Fruit fly (Drosophila melanogaster) whole organism, wandering third instar larva: ENCODE data around the gene Kr-h2.
A peak's percentile ranks its signal among the peaks of the same experiment; 100 is the strongest.

Experiments used
- Abd-B ChIP-seq: fragments of >200 bp; optimal IDR thresholded peaks from 2 replicates; lab custom pipeline; 2017; ENCODE audit warnings: missing biosample characterization, missing genetic modification characterization
- CG9705 ChIP-seq: fragments of 200-800 bp; sonication (Bioruptor generic); optimal IDR thresholded peaks from 2 replicates; lab custom pipeline; 2018; ENCODE audit warnings: missing biosample characterization, mild to moderate bottlenecking, missing genetic modification characterization
- CrebA ChIP-seq: fragments of 200-800 bp; sonication (Bioruptor generic); optimal IDR thresholded peaks from 2 replicates; lab custom pipeline; 2016; ENCODE audit warnings: missing biosample characterization, mild to moderate bottlenecking, missing genetic modification characterization, borderline replicate concordance
- Dfd ChIP-seq: fragments of >200 bp; optimal IDR thresholded peaks from 2 replicates; lab custom pipeline; 2017; ENCODE audit warnings: missing biosample characterization, missing genetic modification characterization
- Dif ChIP-seq: fragments of 200-275, 200-300 bp; sonication (Bioruptor generic); optimal IDR thresholded peaks from 2 replicates; lab custom pipeline; 2018; ENCODE audit warnings: missing biosample characterization, missing genetic modification characterization; ENCODE audit not compliant: partially characterized antibody
- GATAd ChIP-seq: sonication (Bioruptor generic); optimal IDR thresholded peaks from 2 replicates; lab custom pipeline; 2016; ENCODE audit warnings: missing biosample characterization, missing genetic modification characterization
- HLH106 ChIP-seq: fragments of 200-800 bp; optimal IDR thresholded peaks from 3 replicates; lab custom pipeline; 2019; ENCODE audit warnings: missing biosample characterization, mild to moderate bottlenecking, missing genetic modification characterization, moderate library complexity
- Hnf4 ChIP-seq: fragments of 200-800 bp; sonication (Bioruptor generic); optimal IDR thresholded peaks from 2 replicates; lab custom pipeline; 2016; ENCODE audit warnings: missing biosample characterization, mild to moderate bottlenecking, missing genetic modification characterization
- Hr83 ChIP-seq: fragments of 200-300 bp; sonication (Bioruptor generic); optimal IDR thresholded peaks from 2 replicates; lab custom pipeline; 2016; ENCODE audit warnings: missing biosample characterization, mild to moderate bottlenecking, missing genetic modification characterization, moderate library complexity; ENCODE audit not compliant: poor library complexity, severe bottlenecking
- Jra ChIP-seq: sonication (Bioruptor generic); optimal IDR thresholded peaks from 2 replicates; lab custom pipeline; 2016; ENCODE audit warnings: missing biosample characterization, missing genetic modification characterization
- Mio ChIP-seq: sonication (Bioruptor generic); optimal IDR thresholded peaks from 2 replicates; lab custom pipeline; 2016; ENCODE audit warnings: missing biosample characterization, missing genetic modification characterization
- N ChIP-seq: fragments of >200 bp; optimal IDR thresholded peaks from 2 replicates; lab custom pipeline; 2018; ENCODE audit warnings: missing biosample characterization, missing external identifiers, missing genetic modification characterization
- OdsH ChIP-seq: fragments of 200-800 bp; sonication (Bioruptor generic); optimal IDR thresholded peaks from 2 replicates; lab custom pipeline; 2016; ENCODE audit warnings: missing biosample characterization, mild to moderate bottlenecking, missing genetic modification characterization
- Rel ChIP-seq, 2 experiments: fragments of 200-800 bp; sonication (Bioruptor generic) in 1 of 2; optimal IDR thresholded peaks; 2 replicates in 1 of 2; 3 replicates in 1 of 2; lab custom pipeline; 2016 to 2019; ENCODE audit warnings: mild to moderate bottlenecking in 2 of 2, missing biosample characterization in 2 of 2, missing genetic modification characterization in 2 of 2, moderate library complexity in 1 of 2
- Sp1 ChIP-seq: fragments of 200-800 bp; sonication (Bioruptor generic); optimal IDR thresholded peaks from 3 replicates; lab custom pipeline; 2019; ENCODE audit warnings: missing biosample characterization, mild to moderate bottlenecking, missing genetic modification characterization, moderate library complexity
- Vsx2 ChIP-seq: fragments of 200-300, 225-300 bp; sonication (Bioruptor generic); optimal IDR thresholded peaks from 2 replicates; lab custom pipeline; 2018; ENCODE audit warnings: missing biosample characterization, missing genetic modification characterization; ENCODE audit not compliant: partially characterized antibody
- br ChIP-seq: fragments of 200-800 bp; sonication (Bioruptor generic); optimal IDR thresholded peaks from 2 replicates; lab custom pipeline; 2016; ENCODE audit warnings: missing biosample characterization, missing genetic modification characterization
- brk ChIP-seq: fragments of 200-800 bp; sonication (Bioruptor generic); optimal IDR thresholded peaks from 2 replicates; lab custom pipeline; 2016; ENCODE audit warnings: missing biosample characterization, mild to moderate bottlenecking, missing genetic modification characterization
- foxo ChIP-seq, 2 experiments: fragments of 200-800 bp; sonication (Bioruptor generic); optimal IDR thresholded peaks; 2 replicates in 1 of 2; 3 replicates in 1 of 2; lab custom pipeline; 2016 to 2017; ENCODE audit warnings: missing biosample characterization in 2 of 2, missing genetic modification characterization in 2 of 2
- fru ChIP-seq: fragments of 200-800 bp; sonication (Bioruptor generic); optimal IDR thresholded peaks from 3 replicates; lab custom pipeline; 2016; ENCODE audit warnings: missing biosample characterization, mild to moderate bottlenecking, missing genetic modification characterization
- h ChIP-seq: fragments of 200-800 bp; sonication (Bioruptor generic); optimal IDR thresholded peaks from 3 replicates; lab custom pipeline; 2016; ENCODE audit warnings: missing biosample characterization, mild to moderate bottlenecking, missing genetic modification characterization
- jim ChIP-seq: fragments of 175-275, 200-325 bp; sonication (Bioruptor generic); optimal IDR thresholded peaks from 2 replicates; lab custom pipeline; 2016; ENCODE audit warnings: missing biosample characterization, mild to moderate bottlenecking, missing genetic modification characterization
- lola ChIP-seq: fragments of >200 bp; optimal IDR thresholded peaks from 2 replicates; lab custom pipeline; 2017; ENCODE audit warnings: missing biosample characterization, missing genetic modification characterization
- pan ChIP-seq: fragments of >200 bp; optimal IDR thresholded peaks from 2 replicates; lab custom pipeline; 2017
- psq ChIP-seq: fragments of 200-800 bp; sonication (Bioruptor generic); optimal IDR thresholded peaks from 3 replicates; lab custom pipeline; 2017; ENCODE audit warnings: missing biosample characterization, mild to moderate bottlenecking, missing genetic modification characterization, moderate library complexity
- rgr ChIP-seq: fragments of 200-800 bp; sonication (Bioruptor generic); optimal IDR thresholded peaks from 3 replicates; lab custom pipeline; 2016; ENCODE audit warnings: missing biosample characterization, mild to moderate bottlenecking, missing genetic modification characterization
- tai ChIP-seq: sonication (Bioruptor generic); optimal IDR thresholded peaks from 2 replicates; lab custom pipeline; 2016; ENCODE audit warnings: missing biosample characterization, missing genetic modification characterization
- woc ChIP-seq: sonication (Bioruptor generic); optimal IDR thresholded peaks from 2 replicates; lab custom pipeline; 2016; ENCODE audit warnings: missing biosample characterization, mild to moderate bottlenecking, missing genetic modification characterization

The Kr-h2 gene

DNA sequence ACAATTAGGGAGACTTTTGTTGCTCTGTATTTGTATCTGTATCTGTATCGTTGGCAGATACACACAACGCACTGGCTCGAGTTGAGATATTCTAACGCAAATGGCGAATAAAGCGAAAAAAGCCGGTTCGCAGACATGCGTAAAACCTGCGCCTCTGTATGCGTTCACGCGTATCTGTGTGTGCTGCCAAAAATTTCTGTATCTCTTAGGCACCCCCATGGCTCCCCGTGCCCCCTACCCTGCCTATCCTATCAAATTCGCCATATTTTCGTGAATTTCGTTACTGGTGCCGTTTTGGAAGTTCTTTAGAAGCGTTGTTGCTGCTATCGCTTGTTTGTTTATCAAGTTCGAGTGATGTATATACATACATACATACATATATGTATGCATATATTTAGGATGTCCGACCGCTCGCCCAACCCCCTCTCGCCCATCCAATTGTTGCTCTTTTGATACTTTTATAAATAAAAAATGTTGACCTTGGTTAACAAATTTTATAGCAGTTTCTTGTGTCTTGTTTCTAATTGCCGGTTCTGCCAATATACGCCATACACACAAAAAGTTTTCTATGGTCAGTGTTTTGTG, 15.0 kb downstream of the Kr-h2 start:
- peak; percentile 22 for TF ChIP-seq HLH106 (tag; lab: Kevin White, UChicago)
- TF ChIP-seq br (GFP tag; lab: Kevin White, UChicago) = peak; percentile 4
- TF ChIP-seq rgr (GFP tag; lab: Kevin White, UChicago) = no peak
- peak; percentile 51 for TF ChIP-seq h
- peak; percentile 27 for TF ChIP-seq brk (GFP tag; lab: Kevin White, UChicago)
- TF ChIP-seq OdsH (GFP tag; lab: Kevin White, UChicago) = peak; percentile 49
- peak; percentile 48 for TF ChIP-seq psq (GFP tag; lab: Kevin White, UChicago)
- peak; percentile 52 for TF ChIP-seq Hr83 (GFP tag; lab: Kevin White, UChicago)
- TF ChIP-seq CrebA = peak; percentile 42
- peak; percentile 66 for TF ChIP-seq Hnf4 (GFP tag; lab: Kevin White, UChicago)
- TF ChIP-seq Rel (GFP tag; optimal IDR thresholded peaks at IDR 0.05; lab: Kevin White, UChicago) = peak; percentile 25
- TF ChIP-seq Rel (tag; optimal IDR thresholded peaks at IDR 0.05; lab: Kevin White, UChicago) = peak; percentile 40
- TF ChIP-seq Sp1 (GFP tag; lab: Kevin White, UChicago) = no peak
- peak; percentile 43 for TF ChIP-seq tai (GFP tag; lab: Kevin White, UChicago)
- TF ChIP-seq fru (GFP tag; lab: Kevin White, UChicago) = peak; percentile 41
- no peak for TF ChIP-seq Mio
- TF ChIP-seq Dif (GFP tag; lab: Kevin White, UChicago) = peak; percentile 52
- TF ChIP-seq, all 38 proteins: peak for 13

DNA sequence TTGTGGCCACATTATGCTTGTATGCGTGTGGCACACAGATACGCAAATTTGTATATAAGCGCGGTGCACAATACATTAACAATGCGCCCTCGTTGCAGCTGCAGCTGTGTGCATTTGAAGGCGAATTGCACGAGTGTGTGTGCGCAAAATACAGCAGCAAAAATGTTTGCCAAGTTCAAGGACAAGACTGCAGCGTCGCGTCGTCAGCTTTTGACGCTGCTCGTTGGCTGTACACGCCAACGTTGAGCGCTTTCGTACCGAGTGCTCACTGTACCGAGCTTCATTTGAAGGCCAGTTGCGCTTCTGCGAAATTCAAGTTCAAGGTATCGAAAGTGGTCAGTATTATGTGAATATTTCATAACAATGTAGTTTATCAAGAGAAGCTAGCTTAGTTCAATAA, 16.0 kb downstream of the Kr-h2 start:
- TF ChIP-seq brk (GFP tag; lab: Kevin White, UChicago) = no peak
- TF ChIP-seq Hr83 (GFP tag; lab: Kevin White, UChicago) = peak; percentile 40
- peak; percentile 57 for TF ChIP-seq N (GFP tag; lab: Kevin White, UChicago)
- no peak for TF ChIP-seq tai (GFP tag; lab: Kevin White, UChicago)
- no peak for TF ChIP-seq GATAd
- TF ChIP-seq Dif (GFP tag; lab: Kevin White, UChicago) = peak; percentile 14
- no peak for TF ChIP-seq woc (GFP tag; lab: Kevin White, UChicago)
- TF ChIP-seq psq (GFP tag; lab: Kevin White, UChicago) = no peak
- no peak for TF ChIP-seq Dfd (GFP tag; lab: Kevin White, UChicago)
- TF ChIP-seq OdsH (GFP tag; lab: Kevin White, UChicago) = peak; percentile 13
- TF ChIP-seq Jra (GFP tag; lab: Kevin White, UChicago) = no peak
- TF ChIP-seq lola (GFP tag; lab: Kevin White, UChicago) = no peak
- TF ChIP-seq HLH106 (tag; lab: Kevin White, UChicago) = peak; percentile 36
- no peak for TF ChIP-seq pan (lab: Kevin White, UChicago)
- TF ChIP-seq CrebA = no peak
- TF ChIP-seq rgr (GFP tag; lab: Kevin White, UChicago) = no peak
- TF ChIP-seq CG9705 (GFP tag; lab: Kevin White, UChicago) = no peak
- no peak for TF ChIP-seq Hnf4 (GFP tag; lab: Kevin White, UChicago)
- no peak for TF ChIP-seq Rel (GFP tag; optimal IDR thresholded peaks at IDR 0.05; lab: Kevin White, UChicago)
- peak; percentile 2 for TF ChIP-seq Rel (tag; optimal IDR thresholded peaks at IDR 0.05; lab: Kevin White, UChicago)
- TF ChIP-seq foxo (GFP tag; optimal IDR thresholded peaks at IDR 0.05; lab: Kevin White, UChicago) = no peak
- no peak for TF ChIP-seq Abd-B
- TF ChIP-seq Vsx2 (GFP tag; lab: Kevin White, UChicago) = no peak

DNA sequence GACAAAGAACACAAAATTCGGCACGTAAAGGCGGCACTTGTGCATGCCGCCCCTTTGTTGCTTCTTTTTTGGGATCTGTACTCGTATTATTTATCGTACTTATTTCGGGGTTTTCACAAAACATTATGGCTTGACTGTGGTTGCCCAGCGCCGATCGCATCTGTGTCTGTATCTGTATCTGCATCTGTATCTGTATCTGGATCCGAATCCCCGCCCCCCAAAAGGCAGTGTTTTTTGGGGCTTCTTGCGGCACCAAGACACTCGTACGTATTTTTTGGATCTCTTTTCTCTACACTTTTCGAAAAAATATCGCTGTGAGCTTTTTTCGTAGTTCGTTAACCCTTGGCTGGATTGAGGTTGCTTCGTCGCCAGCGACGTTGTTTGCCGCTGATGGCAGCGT, 16.9 kb downstream of the Kr-h2 start:
- TF ChIP-seq br (GFP tag; lab: Kevin White, UChicago) (peak; percentile 12), GATAd (no peak), Sp1 (GFP tag; lab: Kevin White, UChicago) (peak; percentile 18), Dif (GFP tag; lab: Kevin White, UChicago) (peak; percentile 24), Rel (GFP tag; optimal IDR thresholded peaks at IDR 0.05; lab: Kevin White, UChicago) (no peak), Rel (tag; optimal IDR thresholded peaks at IDR 0.05; lab: Kevin White, UChicago) (peak; percentile 88), lola (GFP tag; lab: Kevin White, UChicago) (no peak), h (no peak), pan (lab: Kevin White, UChicago) (no peak), Hr83 (GFP tag; lab: Kevin White, UChicago) (peak; percentile 64), Dfd (GFP tag; lab: Kevin White, UChicago) (no peak), jim (GFP tag; lab: Kevin White, UChicago) (peak; percentile 26), psq (GFP tag; lab: Kevin White, UChicago) (no peak)
